Worm (Caenorhabditis elegans) whole organism, mixed stage, embryonic: ENCODE results near the gene tsen-34.

Experiments
- ceh-43 ChIP-seq: fragments of 200-800 bp; sonication (Bioruptor generic); optimal IDR thresholded peaks from 2 replicates; lab custom pipeline; 2018; ENCODE audit warnings: mild to moderate bottlenecking, missing genetic modification characterization, moderate library complexity, missing compliant biosample characterization
- elt-1 ChIP-seq: sonication (generic microtip); optimal IDR thresholded peaks from 2 replicates; lab custom pipeline; 2017; ENCODE audit warnings: missing genetic modification characterization, mild to moderate bottlenecking, missing compliant biosample characterization, antibody characterized with exemption, moderate library complexity, borderline replicate concordance; ENCODE audit not compliant: insufficient read depth
- elt-3 ChIP-seq: fragments of 150-350 bp; optimal IDR thresholded peaks from 2 replicates; lab custom pipeline; 2014; ENCODE audit warnings: missing biosample characterization, missing genetic modification characterization
- lsy-2 ChIP-seq: fragments of 150-350 bp; optimal IDR thresholded peaks from 2 replicates; lab custom pipeline; 2014; ENCODE audit warnings: missing biosample characterization, missing genetic modification characterization
- mab-5 ChIP-seq: fragments of 150-350 bp; optimal IDR thresholded peaks from 2 replicates; lab custom pipeline; 2014; ENCODE audit warnings: missing biosample characterization, missing genetic modification characterization
- mep-1 ChIP-seq: fragments of 150-350 bp; optimal IDR thresholded peaks from 2 replicates; lab custom pipeline; 2017; ENCODE audit warnings: missing biosample characterization, missing genetic modification reagents, missing genetic modification characterization, inconsistent platforms
- nhr-12 ChIP-seq: fragments of 150-350 bp; optimal IDR thresholded peaks from 2 replicates; lab custom pipeline; 2014; ENCODE audit warnings: missing biosample characterization, missing genetic modification characterization
- nhr-28 ChIP-seq: fragments of 150-350 bp; optimal IDR thresholded peaks from 2 replicates; lab custom pipeline; 2014; ENCODE audit warnings: missing biosample characterization, missing genetic modification characterization
- snpc-4 ChIP-seq: fragments of 150-350 bp; optimal IDR thresholded peaks from 2 replicates; lab custom pipeline; 2014; ENCODE audit warnings: missing biosample characterization, missing genetic modification characterization
- unc-120 ChIP-seq: sonication (generic microtip); optimal IDR thresholded peaks from 2 replicates; lab custom pipeline; 2017; ENCODE audit warnings: missing genetic modification characterization, missing compliant biosample characterization; ENCODE audit not compliant: poor library complexity, severe bottlenecking
- unc-62 ChIP-seq: fragments of 150-350 bp; optimal IDR thresholded peaks from 2 replicates; lab custom pipeline; 2014; ENCODE audit warnings: missing biosample characterization, missing genetic modification reagents, missing genetic modification characterization
- zip-8 ChIP-seq: fragments of 150-350 bp; optimal IDR thresholded peaks from 2 replicates; lab custom pipeline; 2014; ENCODE audit warnings: missing biosample characterization, missing genetic modification characterization
- ztf-11 ChIP-seq: fragments of 150-350 bp; optimal IDR thresholded peaks from 2 replicates; lab custom pipeline; 2014; ENCODE audit warnings: missing biosample characterization, missing genetic modification characterization

ce11 chrIV:4218276-4218675 is 40.0 kb downstream of the tsen-34 start:
- TF ChIP-seq snpc-4 (tag; lab: Kevin White, UChicago) (no peak), elt-3 (tag; lab: Kevin White, UChicago) (no peak), nhr-28 (tag; lab: Kevin White, UChicago) (no peak), mep-1 (tag; lab: Kevin White, UChicago) (no peak), unc-62 (GFP tag; lab: Kevin White, UChicago) (no peak), ztf-11 (tag; lab: Kevin White, UChicago) (no peak), unc-120 (tag; lab: Kevin White, UChicago) (no peak), mab-5 (tag; lab: Kevin White, UChicago) (no peak), ceh-43 (no peak), elt-1 (tag; lab: Kevin White, UChicago) (no peak), zip-8 (tag; lab: Kevin White, UChicago) (no peak), lsy-2 (tag; lab: Kevin White, UChicago) (no peak), nhr-12 (tag; lab: Kevin White, UChicago) (no peak)
